Worm (Caenorhabditis elegans) whole organism, mixed stage, embryonic: ENCODE measurements around the gene srab-20.

ENCODE experiments used
- mep-1 ChIP-seq: fragments of 150-350 bp; optimal IDR thresholded peaks from 2 replicates; lab custom pipeline; 2017; ENCODE audit warnings: missing biosample characterization, missing genetic modification reagents, missing genetic modification characterization, inconsistent platforms
- nhr-76 ChIP-seq: sonication (generic microtip); optimal IDR thresholded peaks from 2 replicates; lab custom pipeline; 2017; ENCODE audit warnings: missing biosample characterization, missing genetic modification characterization
- unc-62 ChIP-seq: fragments of 150-350 bp; optimal IDR thresholded peaks from 2 replicates; lab custom pipeline; 2014; ENCODE audit warnings: missing biosample characterization, missing genetic modification reagents, missing genetic modification characterization
- zip-8 ChIP-seq: fragments of 150-350 bp; optimal IDR thresholded peaks from 2 replicates; lab custom pipeline; 2014; ENCODE audit warnings: missing biosample characterization, missing genetic modification characterization

DNA sequence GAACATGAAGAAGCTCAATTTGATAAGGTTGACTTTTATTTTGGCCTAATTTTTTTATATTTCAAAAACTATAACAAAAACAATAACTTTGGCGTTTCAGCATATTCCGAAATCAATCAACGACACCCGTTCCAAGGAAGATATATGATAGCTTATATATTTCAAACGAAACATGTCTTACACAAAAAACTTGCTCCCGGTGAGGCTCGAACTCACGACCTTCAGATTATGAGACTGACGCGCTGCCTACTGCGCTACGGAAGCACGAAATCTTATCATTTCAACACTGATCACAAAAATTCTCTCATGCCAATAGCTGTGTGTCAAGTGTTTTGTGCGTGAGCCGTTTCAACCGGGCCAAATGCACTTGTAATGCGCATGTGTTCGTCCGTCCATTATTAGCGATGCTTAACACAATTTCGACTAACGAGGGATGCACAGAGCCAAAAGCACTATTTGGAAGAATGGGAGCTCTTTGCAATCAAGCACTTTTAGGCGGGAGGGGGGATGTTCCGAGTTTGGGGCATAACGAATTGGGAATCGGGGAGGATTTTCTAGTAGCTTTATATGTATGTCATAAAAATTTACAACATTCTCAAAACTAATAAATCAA, 26.4 kb downstream of the srab-20 start:
- TF ChIP-seq mep-1 (tag; lab: Kevin White, UChicago) (no peak), zip-8 (tag; lab: Kevin White, UChicago) (no peak), nhr-76 (no peak), unc-62 (GFP tag; lab: Kevin White, UChicago) (no peak)
